Worm (Caenorhabditis elegans) whole organism, L1 larva: ENCODE measurements around the gene K10D6.3.
A peak's percentile ranks its signal among the peaks of the same experiment; 100 is the strongest.

ENCODE experiments used
- C04F5.9 ChIP-seq: sonication (generic microtip); optimal IDR thresholded peaks from 2 replicates; lab custom pipeline; 2016; ENCODE audit warnings: missing genetic modification characterization, missing compliant biosample characterization
- C16A3.4 ChIP-seq: fragments of 150-350 bp; optimal IDR thresholded peaks from 2 replicates; lab custom pipeline; 2014; ENCODE audit warnings: missing biosample characterization, missing genetic modification characterization
- F16B12.6 ChIP-seq: fragments of 150-350 bp; optimal IDR thresholded peaks from 2 replicates; lab custom pipeline; 2014; ENCODE audit warnings: missing biosample characterization, missing genetic modification characterization
- Y116A8C.19 ChIP-seq: sonication (generic microtip); optimal IDR thresholded peaks from 2 replicates; lab custom pipeline; 2016; ENCODE audit warnings: missing compliant biosample characterization, missing genetic modification characterization, borderline replicate concordance
- aha-1 ChIP-seq: fragments of 150-350 bp; optimal IDR thresholded peaks from 2 replicates; lab custom pipeline; 2014; ENCODE audit warnings: missing biosample characterization, missing genetic modification characterization
- aly-2 ChIP-seq: fragments of 150-350 bp; optimal IDR thresholded peaks from 2 replicates; lab custom pipeline; 2014; ENCODE audit warnings: missing biosample characterization, missing genetic modification characterization
- ama-1 ChIP-seq: fragments of 150-350 bp; optimal IDR thresholded peaks from 2 replicates; lab custom pipeline; 2014
- blmp-1 ChIP-seq: fragments of 150-350 bp; optimal IDR thresholded peaks from 2 replicates; lab custom pipeline; 2014; ENCODE audit warnings: missing biosample characterization, missing genetic modification characterization
- ceh-88 ChIP-seq: fragments of 200-800 bp; sonication (Bioruptor generic); IDR thresholded peaks from 2 replicates; pipeline ENCODE4 v1.3.6; 2022; ENCODE audit warnings: missing genetic modification characterization, missing compliant biosample characterization
- ceh-90 ChIP-seq: sonication (generic microtip); optimal IDR thresholded peaks from 2 replicates; lab custom pipeline; 2016; ENCODE audit warnings: missing genetic modification characterization, missing compliant biosample characterization
- dsc-1 ChIP-seq: sonication (generic microtip); optimal IDR thresholded peaks from 2 replicates; lab custom pipeline; 2016; ENCODE audit warnings: mild to moderate bottlenecking, missing genetic modification characterization, missing compliant biosample characterization
- efl-1 ChIP-seq, 4 experiments: fragments of 150-350 bp; optimal IDR thresholded peaks in 3 of 4; peaks in 1 of 4; 1 replicate in 1 of 4; 2 replicates in 3 of 4; lab custom pipeline; 2014; ENCODE audit warnings: missing biosample characterization in 2 of 4, missing genetic modification characterization in 2 of 4, missing genetic modification reagents in 2 of 4
- efl-3 ChIP-seq: fragments of 200-800 bp; sonication (Bioruptor generic); optimal IDR thresholded peaks from 2 replicates; lab custom pipeline; 2018; ENCODE audit warnings: mild to moderate bottlenecking, missing genetic modification characterization, missing compliant biosample characterization
- egl-13 ChIP-seq: sonication (generic microtip); optimal IDR thresholded peaks from 2 replicates; lab custom pipeline; 2016; ENCODE audit warnings: missing genotype, missing genetic modification reagents, missing genetic modification characterization, missing compliant biosample characterization
- egl-27 ChIP-seq, 2 experiments: fragments of 150-350 bp in 1 of 2; sonication (generic microtip); optimal IDR thresholded peaks; 3 replicates each; lab custom pipeline; 2017 to 2018; ENCODE audit warnings: missing biosample characterization in 2 of 2, missing genetic modification characterization in 2 of 2, missing genetic modification reagents in 2 of 2
- elt-2 ChIP-seq: sonication (generic microtip); optimal IDR thresholded peaks from 2 replicates; lab custom pipeline; 2016; ENCODE audit warnings: missing genetic modification characterization, mild to moderate bottlenecking, inconsistent platforms, missing compliant biosample characterization, missing genetic modification reagents
- elt-3 ChIP-seq, 6 experiments: fragments of 150-350 bp in 1 of 6; sonication (generic microtip); optimal IDR thresholded peaks; 2 replicates each; lab custom pipeline; 2017 to 2018; ENCODE audit warnings: missing biosample characterization in 6 of 6, missing genetic modification characterization in 6 of 6, inconsistent platforms in 1 of 6
- ets-5 ChIP-seq: fragments of 200-800 bp; sonication (Bioruptor generic); IDR thresholded peaks from 2 replicates; pipeline ENCODE4 v1.3.6; 2022; ENCODE audit warnings: missing genetic modification characterization, missing compliant biosample characterization
- fkh-4 ChIP-seq: sonication (generic microtip); optimal IDR thresholded peaks from 2 replicates; lab custom pipeline; 2016; ENCODE audit warnings: missing compliant biosample characterization, missing genetic modification characterization, borderline replicate concordance
- grh-1 ChIP-seq: fragments of 200-800 bp; sonication (Bioruptor generic); IDR thresholded peaks from 2 replicates; pipeline ENCODE4 v1.3.6; 2022; ENCODE audit warnings: missing genetic modification reagents, missing genetic modification characterization, missing compliant biosample characterization
- hlh-17 ChIP-seq: fragments of 200-800 bp; sonication (Bioruptor generic); optimal IDR thresholded peaks from 2 replicates; lab custom pipeline; 2018; ENCODE audit warnings: missing genetic modification characterization, mild to moderate bottlenecking, missing compliant biosample characterization, moderate library complexity, borderline replicate concordance
- irx-1 ChIP-seq: sonication (generic microtip); optimal IDR thresholded peaks from 2 replicates; lab custom pipeline; 2016; ENCODE audit warnings: missing genetic modification characterization, missing compliant biosample characterization
- isw-1 ChIP-seq: fragments of 200-800 bp; sonication (Bioruptor generic); IDR thresholded peaks from 2 replicates; pipeline ENCODE4 v1.3.6; 2022; ENCODE audit warnings: missing genetic modification characterization, missing compliant biosample characterization
- jun-1 ChIP-seq: fragments of 150-350 bp; optimal IDR thresholded peaks from 2 replicates; lab custom pipeline; 2014; ENCODE audit warnings: missing biosample characterization, missing genetic modification reagents, missing genetic modification characterization
- lin-13 ChIP-seq: fragments of 150-350 bp; optimal IDR thresholded peaks from 2 replicates; lab custom pipeline; 2014; ENCODE audit warnings: missing biosample characterization, missing genetic modification reagents, missing genetic modification characterization
- lin-14 ChIP-seq: fragments of 200-800 bp; sonication (Bioruptor generic); optimal IDR thresholded peaks from 2 replicates; lab custom pipeline; 2018; ENCODE audit warnings: mild to moderate bottlenecking, missing genetic modification characterization, moderate library complexity, missing compliant biosample characterization
- lin-35 ChIP-seq, 2 experiments: fragments of 150-350 bp; optimal IDR thresholded peaks; 2 replicates each; lab custom pipeline; 2014; ENCODE audit warnings: missing biosample characterization in 2 of 2, missing genetic modification characterization in 2 of 2, missing genetic modification reagents in 2 of 2
- lin-39 ChIP-seq: fragments of 150-350 bp; optimal IDR thresholded peaks from 2 replicates; lab custom pipeline; 2014; ENCODE audit warnings: missing biosample characterization, missing genetic modification reagents, missing genetic modification characterization
- lsy-2 ChIP-seq, 2 experiments: fragments of 150-350 bp; optimal IDR thresholded peaks; 2 replicates each; lab custom pipeline; 2014; ENCODE audit warnings: missing biosample characterization in 2 of 2, missing genetic modification characterization in 2 of 2
- mab-9 ChIP-seq: fragments of 200-800 bp; sonication (Bioruptor generic); IDR thresholded peaks from 2 replicates; pipeline ENCODE4 v1.3.6; 2022; ENCODE audit warnings: missing genetic modification reagents, missing genetic modification characterization, missing compliant biosample characterization
- mdl-1 ChIP-seq, 2 experiments: fragments of 150-350 bp; optimal IDR thresholded peaks; 2 replicates each; lab custom pipeline; 2014 to 2017; ENCODE audit warnings: missing biosample characterization in 2 of 2, missing genetic modification characterization in 2 of 2, inconsistent platforms in 1 of 2
- mef-2 ChIP-seq: fragments of 150-350 bp; optimal IDR thresholded peaks from 2 replicates; lab custom pipeline; 2014; ENCODE audit warnings: missing biosample characterization, missing genetic modification characterization
- mep-1 ChIP-seq: fragments of 150-350 bp; optimal IDR thresholded peaks from 2 replicates; lab custom pipeline; 2014; ENCODE audit warnings: missing biosample characterization, missing genetic modification characterization
- nhr-11 ChIP-seq: fragments of 150-350 bp; optimal IDR thresholded peaks from 2 replicates; lab custom pipeline; 2014; ENCODE audit warnings: missing biosample characterization, missing genetic modification characterization
- nhr-12 ChIP-seq: sonication (generic microtip); optimal IDR thresholded peaks from 2 replicates; lab custom pipeline; 2017; ENCODE audit warnings: missing biosample characterization, missing genetic modification characterization
- nhr-19 ChIP-seq: fragments of 200-800 bp; sonication (Bioruptor generic); conservative IDR thresholded peaks from 2 replicates; pipeline ENCODE4 v1.3.6; 2022; ENCODE audit warnings: missing genetic modification characterization, missing compliant biosample characterization
- nhr-28 ChIP-seq: fragments of 150-350 bp; optimal IDR thresholded peaks from 2 replicates; lab custom pipeline; 2014; ENCODE audit warnings: missing biosample characterization, missing genetic modification characterization
- nhr-47 ChIP-seq: sonication (generic microtip); optimal IDR thresholded peaks from 2 replicates; lab custom pipeline; 2016; ENCODE audit warnings: mild to moderate bottlenecking, missing genetic modification characterization, moderate library complexity, missing compliant biosample characterization
- nhr-71 ChIP-seq: sonication (generic microtip); optimal IDR thresholded peaks from 2 replicates; lab custom pipeline; 2016; ENCODE audit warnings: mild to moderate bottlenecking, missing genetic modification characterization, moderate library complexity, missing compliant biosample characterization
- nhr-77 ChIP-seq: fragments of 150-350 bp; optimal IDR thresholded peaks from 2 replicates; lab custom pipeline; 2014; ENCODE audit warnings: missing biosample characterization, missing genetic modification characterization
- nhr-85 ChIP-seq: sonication (generic microtip); peaks from one replicate; lab custom pipeline; 2016; ENCODE audit warnings: missing genetic modification characterization, inconsistent platforms, missing compliant biosample characterization
- nhr-90 ChIP-seq: sonication (generic microtip); optimal IDR thresholded peaks from 2 replicates; lab custom pipeline; 2016; ENCODE audit warnings: mild to moderate bottlenecking, missing genetic modification characterization, missing compliant biosample characterization; ENCODE audit not compliant: poor library complexity
- pax-3 ChIP-seq: fragments of 200-800 bp; sonication (Bioruptor generic); optimal IDR thresholded peaks from 2 replicates; lab custom pipeline; 2018; ENCODE audit warnings: mild to moderate bottlenecking, missing genetic modification characterization, moderate library complexity, missing compliant biosample characterization
- rnt-1 ChIP-seq: sonication (generic microtip); optimal IDR thresholded peaks from 2 replicates; lab custom pipeline; 2016; ENCODE audit warnings: mild to moderate bottlenecking, missing genetic modification characterization, moderate library complexity, missing compliant biosample characterization
- skn-1 ChIP-seq: fragments of 150-350 bp; optimal IDR thresholded peaks from 2 replicates; lab custom pipeline; 2014; ENCODE audit warnings: missing biosample characterization, missing genetic modification characterization
- snpc-4 ChIP-seq: fragments of 150-350 bp; optimal IDR thresholded peaks from 2 replicates; lab custom pipeline; 2014; ENCODE audit warnings: missing biosample characterization, missing genetic modification characterization
- sox-4 ChIP-seq: sonication (generic microtip); optimal IDR thresholded peaks from 2 replicates; lab custom pipeline; 2016; ENCODE audit warnings: missing genetic modification characterization, missing compliant biosample characterization
- sptf-1 ChIP-seq: fragments of 150-350 bp; optimal IDR thresholded peaks from 2 replicates; lab custom pipeline; 2014; ENCODE audit warnings: missing biosample characterization, missing genetic modification characterization
- unc-130 ChIP-seq: fragments of 150-350 bp; optimal IDR thresholded peaks from 2 replicates; lab custom pipeline; 2017; ENCODE audit warnings: missing biosample characterization, missing genetic modification characterization, inconsistent platforms
- vab-15 ChIP-seq: sonication (generic microtip); optimal IDR thresholded peaks from 2 replicates; lab custom pipeline; 2017; ENCODE audit warnings: missing genotype, mild to moderate bottlenecking, missing genetic modification characterization, missing compliant biosample characterization
- zag-1 ChIP-seq: fragments of 150-350 bp; optimal IDR thresholded peaks from 2 replicates; lab custom pipeline; 2014; ENCODE audit warnings: missing biosample characterization, missing genetic modification characterization
- zip-4 ChIP-seq: fragments of 200-800 bp; sonication (Bioruptor generic); optimal IDR thresholded peaks from 2 replicates; lab custom pipeline; 2018; ENCODE audit warnings: mild to moderate bottlenecking, missing genetic modification characterization, moderate library complexity, missing compliant biosample characterization

K10D6.3 gene

ce11 chrV:11228653-11229173, 28.3 kb downstream of the K10D6.3 start, which contains the start of gene pqn-70 (continued):
- TF ChIP-seq nhr-77 (tag; lab: Kevin White, UChicago) (peak; percentile 48), lin-13 (GFP tag; lab: Kevin White, UChicago) (peak; percentile 68), nhr-12 (no peak), nhr-47 (tag; lab: Kevin White, UChicago) (peak; percentile 88), efl-3 (GFP tag; lab: Kevin White, UChicago) (no peak), mep-1 (tag; lab: Kevin White, UChicago) (peak; percentile 93), blmp-1 (tag; lab: Kevin White, UChicago) (peak; percentile 92), mdl-1 (tag; optimal IDR thresholded peaks at IDR 0.05; lab: Kevin White, UChicago) (peak in 1 of 2 experiments; percentile 78), pax-3 (tag; lab: Kevin White, UChicago) (peak; percentile 61), mef-2 (tag; lab: Kevin White, UChicago) (no peak), aha-1 (tag; lab: Kevin White, UChicago) (no peak), nhr-28 (tag; lab: Kevin White, UChicago) (no peak), rnt-1 (peak; percentile 84), hlh-17 (no peak), unc-130 (tag; lab: Kevin White, UChicago) (peak; percentile 87), ama-1 (lab: Kevin White, UChicago) (no peak), egl-27 (tag; optimal IDR thresholded peaks at IDR 0.05; lab: Kevin White, UChicago) (no peak), nhr-11 (tag; lab: Kevin White, UChicago) (peak; percentile 12), F16B12.6 (tag; lab: Kevin White, UChicago) (peak; percentile 48), nhr-90 (tag; lab: Kevin White, UChicago) (peak; percentile 79), nhr-19 (GFP tag; lab: Robert Waterston, UW) (peak; percentile 83), irx-1 (peak; percentile 65), vab-15 (no peak), fkh-4 (tag; lab: Kevin White, UChicago) (no peak), nhr-85 (tag; lab: Kevin White, UChicago) (peak; percentile 90), ceh-88 (GFP tag; lab: Robert Waterston, UW) (peak; percentile 40; the same call in 1 of the 2 replicates), sox-4 (tag; lab: Kevin White, UChicago) (peak; percentile 60), elt-2 (tag; lab: Kevin White, UChicago) (peak; percentile 56), Y116A8C.19 (tag; lab: Kevin White, UChicago) (no peak), nhr-71 (tag; lab: Kevin White, UChicago) (peak; percentile 91), ceh-90 (tag; lab: Kevin White, UChicago) (no peak), egl-13 (tag; lab: Kevin White, UChicago) (peak; percentile 39), efl-1 (optimal IDR thresholded peaks at IDR 0.05; lab: Kevin White, UChicago) (peak; percentile 81 to 89), efl-1 (GFP tag; optimal IDR thresholded peaks at IDR 0.05 in 1 of 2; lab: Kevin White, UChicago) (peak; percentile 68 to 97), zip-4 (peak; percentile 25), ets-5 (GFP tag; lab: Robert Waterston, UW) (no peak), zag-1 (tag; lab: Kevin White, UChicago) (no peak), lin-39 (peak; percentile 23), aly-2 (tag; lab: Kevin White, UChicago) (peak; percentile 25), lin-35 (GFP tag; optimal IDR thresholded peaks at IDR 0.05; lab: Kevin White, UChicago) (peak; percentile 79 to 88), lsy-2 (tag; optimal IDR thresholded peaks at IDR 0.05; lab: Kevin White, UChicago) (peak; percentile 84 to 85), isw-1 (GFP tag; lab: Robert Waterston, UW) (peak; percentile 85), sptf-1 (no peak), lin-14 (GFP tag; lab: Kevin White, UChicago) (peak; percentile 97), C16A3.4 (tag; lab: Kevin White, UChicago) (peak; percentile 80), C04F5.9 (tag; lab: Kevin White, UChicago) (peak; percentile 9), dsc-1 (tag; lab: Kevin White, UChicago) (peak; percentile 66), elt-3 (tag; optimal IDR thresholded peaks at IDR 0.05; lab: Kevin White, UChicago) (peak in 2 of 6 experiments; percentile 42 to 54), grh-1 (GFP tag; lab: Robert Waterston, UW) (peak; percentile 69), mab-9 (GFP tag; lab: Robert Waterston, UW) (peak; percentile 34; the same call in 1 of the 2 replicates), jun-1 (peak; percentile 64), skn-1 (tag; lab: Kevin White, UChicago) (peak; percentile 70), snpc-4 (tag; lab: Kevin White, UChicago) (peak; percentile 72)
